Worm (Caenorhabditis elegans): Measurements from ENCODE around the gene vha-2.

Gene vha-2

ce11 chrIII:9824330-9824934 lies 42.5 kb downstream of the vha-2 start, which contains the start of gene lin-52 (continued):
- no peak for TF ChIP-seq Y75B8A.6 (GFP tag; IDR thresholded peaks at IDR 0.05)
- no peak for TF ChIP-seq madf-9 (GFP tag; conservative IDR thresholded peaks at IDR 0.05)
- peak; percentile 1 for TF ChIP-seq hlh-30 (tag; optimal IDR thresholded peaks at IDR 0.05; ENCODE audit: insufficient read depth)
- TF ChIP-seq nhr-10 (tag; optimal IDR thresholded peaks at IDR 0.05), result no peak
- peak; percentile 91 for TF ChIP-seq aha-1 (tag)
- no peak for TF ChIP-seq zag-1 (tag; optimal IDR thresholded peaks at IDR 0.05)
- TF ChIP-seq hif-1 (tag; optimal IDR thresholded peaks at IDR 0.05), result no peak
- TF ChIP-seq nhr-41 (GFP tag; IDR thresholded peaks at IDR 0.05), result 0 out of 2 replicates have a peak, but pooled peaks have one; percentile 32
- TF ChIP-seq mdt-29 (GFP tag; IDR thresholded peaks at IDR 0.05), result no peak; the same call in 1 of the 2 replicates
- 0 out of 2 replicates have a peak, but pooled peaks have one; percentile 17 for TF ChIP-seq ctbp-1 (GFP tag; IDR thresholded peaks at IDR 0.05)
- no peak for TF ChIP-seq cey-2 (tag; optimal IDR thresholded peaks at IDR 0.05; ENCODE audit: borderline replicate concordance, insufficient read depth)
- TF ChIP-seq ceh-44 (GFP tag; IDR thresholded peaks at IDR 0.05), result no peak
- TF ChIP-seq mxl-2 (GFP tag; conservative IDR thresholded peaks at IDR 0.05), result 0 out of 2 replicates have a peak, but pooled peaks have one; percentile 6
- TF ChIP-seq ceh-62 (tag; optimal IDR thresholded peaks at IDR 0.05), result no peak
- TF ChIP-seq ceh-32 (tag; optimal IDR thresholded peaks at IDR 0.05; ENCODE audit: poor library complexity), result no peak
- TF ChIP-seq ZK546.5 (tag; optimal IDR thresholded peaks at IDR 0.05), result no peak
- TF ChIP-seq Y105C5A.15 (GFP tag; IDR thresholded peaks at IDR 0.05), result no peak
- no peak for TF ChIP-seq saeg-2 (GFP tag; IDR thresholded peaks at IDR 0.05)

ce11 chrIII:9825073-9825828 lies 43.3 kb downstream of the vha-2 start, which contains the start of gene ZK632.9:
TSS of gene ZK632.9 (minus strand) at chrIII:9825432.
- TF ChIP-seq unc-39 (tag; optimal IDR thresholded peaks at IDR 0.05) (no peak), sdz-12 (GFP tag; optimal IDR thresholded peaks at IDR 0.05) (no peak), Y75B8A.6 (GFP tag; IDR thresholded peaks at IDR 0.05) (peak; percentile 70; the same call in 1 of the 2 replicates), hlh-11 (tag; optimal IDR thresholded peaks at IDR 0.05) (peak; percentile 41), zag-1 (tag; optimal IDR thresholded peaks at IDR 0.05) (no peak), nhr-6 (tag; optimal IDR thresholded peaks at IDR 0.05) (no peak), set-16 (GFP tag; IDR thresholded peaks at IDR 0.05) (0 out of 2 replicates have a peak, but pooled peaks have one; percentile 16), T20F7.1 (GFP tag; optimal IDR thresholded peaks at IDR 0.05) (no peak), daf-12 (tag; optimal IDR thresholded peaks at IDR 0.05) (no peak), daf-8 (GFP tag; IDR thresholded peaks at IDR 0.05) (no peak), hmg-1.1 (GFP tag; IDR thresholded peaks at IDR 0.05) (no peak), aly-2 (tag; optimal IDR thresholded peaks at IDR 0.05) (no peak), tag-97 (GFP tag; IDR thresholded peaks at IDR 0.05) (no peak), nhr-48 (tag; optimal IDR thresholded peaks at IDR 0.05) (no peak), ceh-82 (tag; optimal IDR thresholded peaks at IDR 0.05) (no peak), F44E2.7 (GFP tag; IDR thresholded peaks at IDR 0.05) (no peak), spr-1 (tag; optimal IDR thresholded peaks at IDR 0.05) (no peak), ZK337.2 (GFP tag; IDR thresholded peaks at IDR 0.05) (no peak), php-3 (GFP tag; IDR thresholded peaks at IDR 0.05) (no peak), dve-1 (tag; optimal IDR thresholded peaks at IDR 0.05; ENCODE audit: insufficient read depth) (peak; percentile 54), unc-62 (GFP tag; optimal IDR thresholded peaks at IDR 0.05 in 1 of 2) (peak in 1 of 2 experiments; percentile 56), unc-62 (tag; optimal IDR thresholded peaks at IDR 0.05) (no peak), nhr-10 (tag; optimal IDR thresholded peaks at IDR 0.05) (no peak), nhr-77 (tag; optimal IDR thresholded peaks at IDR 0.05) (no peak), lin-39 (tag; optimal IDR thresholded peaks at IDR 0.05) (no peak), Y105C5A.15 (GFP tag; IDR thresholded peaks at IDR 0.05) (0 out of 2 replicates have a peak, but pooled peaks have one; percentile 25), T26A8.4 (GFP tag; IDR thresholded peaks at IDR 0.05) (peak; percentile 41; the same call in 1 of the 2 replicates), Y48G9A.11 (GFP tag; IDR thresholded peaks at IDR 0.05) (no peak), mes-2 (tag; optimal IDR thresholded peaks at IDR 0.05; ENCODE audit: poor library complexity, severe bottlenecking) (peak; percentile 33), ZK546.5 (tag; optimal IDR thresholded peaks at IDR 0.05) (no peak), dpl-1 (GFP tag; optimal IDR thresholded peaks at IDR 0.05) (peak; percentile 10), arid-1 (GFP tag; conservative IDR thresholded peaks at IDR 0.05) (no peak), daf-16 (GFP tag; optimal IDR thresholded peaks at IDR 0.05) (no peak), daf-16 (tag; optimal IDR thresholded peaks at IDR 0.05) (peak; percentile 94)

Measured in whole organism, L4 larva.